Worm (Caenorhabditis elegans) whole organism, late embryonic: ENCODE data around the gene K01D12.5.

ENCODE experiments used
- ama-1 ChIP-seq: fragments of 150-350 bp; optimal IDR thresholded peaks from 2 replicates; lab custom pipeline; 2014
- nfya-1 ChIP-seq: sonication (generic microtip); optimal IDR thresholded peaks from 2 replicates; lab custom pipeline; 2017; ENCODE audit warnings: missing genetic modification characterization, mild to moderate bottlenecking, missing compliant biosample characterization, antibody characterized with exemption, moderate library complexity
- pag-3 ChIP-seq: sonication (generic microtip); optimal IDR thresholded peaks from 2 replicates; lab custom pipeline; 2016; ENCODE audit warnings: missing compliant biosample characterization, missing genetic modification characterization, borderline replicate concordance
- pha-4 ChIP-seq: fragments of 150-350 bp; optimal IDR thresholded peaks from 2 replicates; lab custom pipeline; 2018; ENCODE audit warnings: missing biosample characterization, missing genetic modification reagents, missing genetic modification characterization
- pqm-1 ChIP-seq: sonication (generic microtip); optimal IDR thresholded peaks from 2 replicates; lab custom pipeline; 2016; ENCODE audit warnings: missing genetic modification characterization, missing compliant biosample characterization

ce11 chrV:12408996-12409395 lies 11.4 kb downstream of the K01D12.5 start:
- TF ChIP-seq pqm-1 (tag; lab: Kevin White, UChicago) (no peak), nfya-1 (tag; lab: Kevin White, UChicago) (no peak), ama-1 (no peak), pag-3 (no peak), pha-4 (tag; lab: Kevin White, UChicago) (no peak)
